Fruit fly (Drosophila melanogaster) whole organism, embryonic: Measurements from ENCODE around the gene pigs.

Source experiments
- Bgb ChIP-seq: fragments of 200-800 bp; sonication (Bioruptor generic); IDR thresholded peaks from 2 replicates; pipeline ENCODE4 v1.3.6; 2022; ENCODE audit warnings: missing biosample characterization, missing genetic modification characterization; ENCODE audit not compliant: partially characterized antibody
- CG11695 ChIP-seq: fragments of 200-800 bp; sonication (Bioruptor generic); IDR thresholded peaks from 3 replicates; pipeline ENCODE4 v1.3.6; 2022; ENCODE audit warnings: missing biosample characterization, missing genetic modification characterization
- CG12744 ChIP-seq: fragments of 200-800 bp; sonication (Bioruptor generic); optimal IDR thresholded peaks from 2 replicates; lab custom pipeline; 2016; ENCODE audit warnings: missing biosample characterization, missing genetic modification characterization
- CG12769 ChIP-seq: fragments of 200-800 bp; sonication (Bioruptor generic); optimal IDR thresholded peaks from 2 replicates; lab custom pipeline; 2019; ENCODE audit warnings: missing biosample characterization, mild to moderate bottlenecking, missing genetic modification characterization, moderate library complexity
- CG13123 ChIP-seq: fragments of 200-800 bp; sonication (Bioruptor generic); optimal IDR thresholded peaks from 2 replicates; lab custom pipeline; 2016; ENCODE audit warnings: missing biosample characterization, missing genetic modification characterization
- CG14441 ChIP-seq: fragments of 200-800 bp; sonication (Bioruptor generic); IDR thresholded peaks from 2 replicates; pipeline ENCODE4 v1.3.6; 2022; ENCODE audit warnings: missing biosample characterization, missing genetic modification characterization
- CG17359 ChIP-seq: fragments of 200-800 bp; sonication (Bioruptor generic); optimal IDR thresholded peaks from 3 replicates; lab custom pipeline; 2018; ENCODE audit warnings: missing biosample characterization, mild to moderate bottlenecking, missing genetic modification characterization, moderate library complexity
- CG30020 ChIP-seq: fragments of 200-800 bp; optimal IDR thresholded peaks from 2 replicates; lab custom pipeline; 2019; ENCODE audit warnings: missing biosample characterization, mild to moderate bottlenecking, missing genetic modification characterization, moderate library complexity
- CG34422 ChIP-seq: fragments of 200-800 bp; sonication (Bioruptor generic); IDR thresholded peaks from 3 replicates; pipeline ENCODE4 v1.3.6; 2022; ENCODE audit warnings: missing biosample characterization, missing genetic modification characterization
- CG3726 ChIP-seq: fragments of 200-800 bp; sonication (Bioruptor generic); IDR thresholded peaks from 3 replicates; pipeline ENCODE4, ENCODE4 v1.3.6; 2022; ENCODE audit warnings: missing biosample characterization, missing genetic modification characterization
- CG4820 ChIP-seq: fragments of 200-800 bp; sonication (Bioruptor generic); optimal IDR thresholded peaks from 3 replicates; lab custom pipeline; 2016; ENCODE audit warnings: missing biosample characterization, missing genetic modification characterization
- CG9797 ChIP-seq: fragments of 200-800 bp; sonication (Bioruptor generic); optimal IDR thresholded peaks from 3 replicates; lab custom pipeline; 2018; ENCODE audit warnings: missing biosample characterization, mild to moderate bottlenecking, missing genetic modification characterization
- H15 ChIP-seq: fragments of 200-800 bp; sonication (Bioruptor generic); IDR thresholded peaks from 3 replicates; pipeline ENCODE4 v1.3.6; 2022; ENCODE audit warnings: missing biosample characterization, missing genetic modification characterization
- Hr51 ChIP-seq, 2 experiments: fragments of 200-800 bp; sonication (Bioruptor generic); optimal IDR thresholded peaks; 2 replicates in 1 of 2; 3 replicates in 1 of 2; lab custom pipeline; 2016 to 2018; ENCODE audit warnings: missing biosample characterization in 2 of 2, missing genetic modification characterization in 2 of 2, mild to moderate bottlenecking in 1 of 2, moderate library complexity in 1 of 2
- Hr78 ChIP-seq, 2 experiments: fragments of 200-800 bp in 1 of 2; fragments of >200 bp in 1 of 2; sonication (Bioruptor generic) in 1 of 2; optimal IDR thresholded peaks; 2 replicates each; lab custom pipeline; 2017 to 2019; ENCODE audit warnings: missing biosample characterization in 2 of 2, missing genetic modification characterization in 2 of 2, mild to moderate bottlenecking in 1 of 2, moderate library complexity in 1 of 2
- Lpt ChIP-seq: fragments of >200 bp; optimal IDR thresholded peaks from 2 replicates; lab custom pipeline; 2018; ENCODE audit warnings: missing biosample characterization, missing genetic modification characterization
- Nf-YA ChIP-seq: fragments of 200-800 bp; sonication (Bioruptor generic); IDR thresholded peaks from 2 replicates; pipeline ENCODE4 v1.3.6; 2022; ENCODE audit warnings: missing biosample characterization, missing genetic modification characterization
- Pdp1 ChIP-seq, 2 experiments: fragments of 200-800 bp; sonication (Bioruptor generic); optimal IDR thresholded peaks; 3 replicates each; lab custom pipeline; 2016; ENCODE audit warnings: missing biosample characterization in 2 of 2, missing genetic modification characterization in 2 of 2, mild to moderate bottlenecking in 1 of 2, moderate library complexity in 1 of 2
- Trl ChIP-seq, 3 experiments: fragments of >200 bp in 2 of 3; fragments of 200-800 bp in 1 of 3; sonication (Bioruptor generic) in 1 of 3; optimal IDR thresholded peaks; 2 replicates in 1 of 3; 3 replicates in 2 of 3; lab custom pipeline; 2016 to 2017; ENCODE audit warnings: missing biosample characterization in 1 of 3, missing genetic modification characterization in 1 of 3
- ara ChIP-seq: fragments of 200-800 bp; sonication (Bioruptor generic); IDR thresholded peaks from 2 replicates; pipeline ENCODE4 v1.3.6; 2022; ENCODE audit warnings: missing biosample characterization, missing genetic modification characterization
- cg ChIP-seq: fragments of 200-800 bp; sonication (Bioruptor generic); optimal IDR thresholded peaks from 3 replicates; lab custom pipeline; 2019; ENCODE audit warnings: missing biosample characterization, mild to moderate bottlenecking, missing genetic modification characterization, moderate library complexity
- chinmo ChIP-seq: fragments of 200-800 bp; sonication (Bioruptor generic); IDR thresholded peaks from 4 replicates; pipeline ENCODE4 v1.3.6; 2022; ENCODE audit warnings: missing biosample characterization, missing genetic modification characterization; ENCODE audit not compliant: partially characterized antibody
- danr ChIP-seq: fragments of 200-800 bp; sonication (Bioruptor generic); IDR thresholded peaks from 2 replicates; pipeline ENCODE4 v1.3.6; 2022; ENCODE audit warnings: missing biosample characterization, missing genetic modification characterization
- dysf ChIP-seq: fragments of 200-800 bp; sonication (Bioruptor generic); IDR thresholded peaks from 3 replicates; pipeline ENCODE4 v1.3.6; 2022; ENCODE audit warnings: missing biosample characterization, missing genetic modification characterization
- ems ChIP-seq: fragments of 200-800 bp; sonication (Bioruptor generic); optimal IDR thresholded peaks from 3 replicates; lab custom pipeline; 2016; ENCODE audit warnings: missing biosample characterization, missing genetic modification characterization
- eve ChIP-seq, 2 experiments: fragments of >200 bp; optimal IDR thresholded peaks; 2 replicates each; lab custom pipeline; 2017; ENCODE audit warnings: missing biosample characterization in 2 of 2, missing genetic modification characterization in 2 of 2
- exex ChIP-seq: fragments of 200-800 bp; sonication (Bioruptor generic); optimal IDR thresholded peaks from 4 replicates; lab custom pipeline; 2018; ENCODE audit warnings: missing biosample characterization, mild to moderate bottlenecking, missing genetic modification characterization, moderate library complexity
- gcm ChIP-seq: fragments of 200-800 bp; sonication (Bioruptor generic); optimal IDR thresholded peaks from 2 replicates; lab custom pipeline; 2019; ENCODE audit warnings: missing biosample characterization, mild to moderate bottlenecking, missing genetic modification characterization, moderate library complexity
- grn ChIP-seq: fragments of 200-800 bp; sonication (Bioruptor generic); optimal IDR thresholded peaks from 3 replicates; lab custom pipeline; 2017; ENCODE audit warnings: missing biosample characterization, missing genetic modification characterization
- jigr1 ChIP-seq: fragments of 200-800 bp; sonication (Bioruptor generic); IDR thresholded peaks from 3 replicates; pipeline ENCODE4 v1.3.6; 2022; ENCODE audit warnings: missing biosample characterization, missing genetic modification characterization
- mirr ChIP-seq: fragments of 200-800 bp; sonication (Bioruptor generic); optimal IDR thresholded peaks from 3 replicates; lab custom pipeline; 2018; ENCODE audit warnings: missing biosample characterization, mild to moderate bottlenecking, missing genetic modification characterization
- nerfin-1 ChIP-seq: fragments of 200-800 bp; sonication (Bioruptor generic); optimal IDR thresholded peaks from 3 replicates; lab custom pipeline; 2019; ENCODE audit warnings: missing biosample characterization, mild to moderate bottlenecking, missing genetic modification characterization, moderate library complexity
- nerfin-2 ChIP-seq: fragments of 200-800 bp; sonication (Bioruptor generic); IDR thresholded peaks from 2 replicates; pipeline ENCODE4 v1.3.6; 2022; ENCODE audit warnings: missing biosample characterization, missing genetic modification characterization; ENCODE audit not compliant: partially characterized antibody
- nom ChIP-seq: fragments of 200-800 bp; sonication (Bioruptor generic); optimal IDR thresholded peaks from 2 replicates; lab custom pipeline; 2017; ENCODE audit warnings: missing biosample characterization, missing genetic modification characterization, mild to moderate bottlenecking, moderate library complexity, missing genetic modification reagents
- peb ChIP-seq: fragments of 200-800 bp; sonication (Bioruptor generic); IDR thresholded peaks from 2 replicates; pipeline ENCODE4 v1.3.6; 2022; ENCODE audit warnings: missing biosample characterization, missing genetic modification characterization
- sd ChIP-seq: fragments of 200-800 bp; sonication (Bioruptor generic); optimal IDR thresholded peaks from 3 replicates; lab custom pipeline; 2018; ENCODE audit warnings: missing biosample characterization, mild to moderate bottlenecking, missing genetic modification characterization, moderate library complexity
- sens ChIP-seq: fragments of 200-800 bp; sonication (Bioruptor generic); peaks from one replicate; lab custom pipeline; 2016; ENCODE audit warnings: missing biosample characterization, missing genetic modification characterization
- sug ChIP-seq: fragments of 200-800 bp; optimal IDR thresholded peaks from 2 replicates; lab custom pipeline; 2019; ENCODE audit warnings: missing biosample characterization, mild to moderate bottlenecking, missing genetic modification characterization, moderate library complexity
- tup ChIP-seq: fragments of 200-800 bp; sonication (Bioruptor generic); optimal IDR thresholded peaks from 2 replicates; lab custom pipeline; 2016; ENCODE audit warnings: missing biosample characterization, mild to moderate bottlenecking, missing genetic modification characterization, moderate library complexity
- unpg ChIP-seq: fragments of 200-800 bp; sonication (Bioruptor generic); optimal IDR thresholded peaks from 3 replicates; lab custom pipeline; 2018; ENCODE audit warnings: missing biosample characterization, mild to moderate bottlenecking, missing genetic modification characterization, moderate library complexity

pigs gene

DNA sequence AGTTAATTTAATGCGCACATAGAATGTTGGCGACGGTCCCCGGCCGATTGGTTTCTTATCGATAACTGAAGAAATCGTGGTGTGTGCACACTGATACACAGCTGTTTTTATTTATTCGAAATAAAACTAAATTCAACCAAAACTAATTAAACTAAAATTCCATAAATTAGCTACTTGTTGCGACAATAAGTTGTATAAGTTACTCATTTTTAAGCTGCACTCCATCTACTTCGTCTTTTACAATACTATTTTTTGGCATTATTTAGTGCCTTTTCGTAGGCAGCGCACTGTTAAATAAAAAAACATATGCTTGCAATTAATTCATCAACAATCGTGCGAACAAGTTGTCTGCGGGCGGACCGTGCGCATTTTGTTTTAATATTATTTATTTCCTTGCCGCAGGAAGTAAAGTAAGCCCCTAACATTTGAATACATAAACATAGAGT, 61.6 kb downstream of the pigs start, which contains the start of the genes CG3224 and Ctr1A (continued):
- TF ChIP-seq Trl (optimal IDR thresholded peaks at IDR 0.05; lab: Kevin White, UChicago) (no peak), Trl (GFP tag; optimal IDR thresholded peaks at IDR 0.05; lab: Kevin White, UChicago) (no peak), danr (GFP tag; lab: Robert Waterston, UW) (no peak), Hr51 (GFP tag; optimal IDR thresholded peaks at IDR 0.05; lab: Kevin White, UChicago) (peak in 1 of 2 experiments; percentile 17), ems (GFP tag; lab: Kevin White, UChicago) (no peak), nerfin-1 (tag; lab: Kevin White, UChicago) (no peak), Lpt (GFP tag; lab: Kevin White, UChicago) (no peak), CG3726 (GFP tag; lab: Robert Waterston, UW) (no peak), gcm (no peak), CG9797 (GFP tag; lab: Kevin White, UChicago) (peak; percentile 69), CG4820 (GFP tag; lab: Kevin White, UChicago) (no peak), CG11695 (GFP tag; lab: Robert Waterston, UW) (no peak), Bgb (GFP tag; lab: Robert Waterston, UW) (peak; percentile 33; the same call in 1 of the 2 replicates), unpg (GFP tag; lab: Kevin White, UChicago) (no peak), nerfin-2 (no peak), jigr1 (no peak)

DNA sequence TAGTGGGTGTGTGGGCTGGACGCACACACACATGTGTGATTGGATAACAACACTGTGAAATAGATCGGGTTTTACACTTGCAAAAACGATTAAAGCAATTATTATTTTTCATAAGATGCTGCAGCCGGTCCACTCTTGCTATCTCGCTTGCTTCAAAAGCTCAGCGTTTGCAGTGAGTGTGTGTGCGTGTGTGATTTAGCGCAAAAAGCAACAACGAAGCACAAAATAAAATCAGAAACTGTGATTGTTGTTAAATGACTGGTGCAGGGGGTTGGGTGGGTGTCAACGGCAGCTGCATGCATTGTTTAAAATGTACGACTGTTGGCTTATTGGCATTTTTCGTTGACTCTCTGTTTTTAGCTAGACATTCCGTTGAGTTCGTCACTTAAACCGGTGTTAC, 62.0 kb downstream of the pigs start:
- TF ChIP-seq cg (GFP tag; lab: Kevin White, UChicago) (peak; percentile 45), CG12769 (tag; lab: Kevin White, UChicago) (peak; percentile 17), sens (GFP tag; lab: Kevin White, UChicago) (peak; percentile 73), CG12744 (no peak), CG11695 (GFP tag; lab: Robert Waterston, UW) (no peak), CG17359 (tag; lab: Kevin White, UChicago) (peak; percentile 5), CG4820 (GFP tag; lab: Kevin White, UChicago) (no peak), ara (GFP tag; lab: Robert Waterston, UW) (no peak), CG34422 (GFP tag; lab: Robert Waterston, UW) (0 out of 3 replicates have a peak, but pooled peaks have one; percentile 9), Pdp1 (GFP tag; optimal IDR thresholded peaks at IDR 0.05; lab: Kevin White, UChicago) (peak in 1 of 2 experiments; percentile 51), dysf (GFP tag; lab: Robert Waterston, UW) (peak; percentile 16; the same call in 1 of the 3 replicates), nom (GFP tag; lab: Kevin White, UChicago) (peak; percentile 3), CG30020 (tag; lab: Kevin White, UChicago) (no peak), chinmo (0 out of 4 replicates have a peak, but pooled peaks have one; percentile 2), H15 (GFP tag; lab: Robert Waterston, UW) (0 out of 3 replicates have a peak, but pooled peaks have one; percentile 8), Nf-YA (0 out of 2 replicates have a peak, but pooled peaks have one; percentile 11), CG14441 (GFP tag; lab: Robert Waterston, UW) (peak; percentile 43; the same call in 1 of the 2 replicates)

DNA sequence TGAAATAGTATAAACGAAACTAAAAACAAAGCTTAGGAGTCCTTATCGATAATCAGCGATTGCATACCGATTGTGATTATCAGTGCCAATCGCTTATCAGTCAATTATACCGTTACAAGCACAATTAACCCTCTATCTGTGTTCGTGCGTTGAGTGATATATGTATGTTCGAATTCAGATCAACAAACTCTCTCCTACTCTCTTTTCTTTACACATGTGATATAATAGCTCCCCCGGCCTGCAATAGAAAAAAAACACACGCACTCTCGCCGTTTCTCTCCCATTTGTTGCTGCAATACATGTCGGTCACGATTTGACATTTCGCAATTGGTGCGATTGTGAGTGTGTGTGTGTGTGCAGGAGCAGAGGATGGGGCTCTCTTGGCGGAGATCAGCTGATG, 62.5 kb downstream of the pigs start:
- no peak for TF ChIP-seq CG13123 (GFP tag; lab: Kevin White, UChicago)
- TF ChIP-seq Hr78 (GFP tag; optimal IDR thresholded peaks at IDR 0.05; lab: Kevin White, UChicago), result no peak
- TF ChIP-seq exex (tag; lab: Kevin White, UChicago), result peak; percentile 89
- TF ChIP-seq eve (GFP tag; optimal IDR thresholded peaks at IDR 0.05; lab: Kevin White, UChicago), result peak in 1 of 2 experiments; percentile 29
- TF ChIP-seq cg (GFP tag; lab: Kevin White, UChicago), result peak; percentile 56
- TF ChIP-seq sd (tag; lab: Kevin White, UChicago), result peak; percentile 4
- peak in 1 of 2 experiments; percentile 24 for TF ChIP-seq Trl (optimal IDR thresholded peaks at IDR 0.05; lab: Kevin White, UChicago)
- TF ChIP-seq Trl (GFP tag; optimal IDR thresholded peaks at IDR 0.05; lab: Kevin White, UChicago), result no peak
- no peak for TF ChIP-seq peb (GFP tag; lab: Robert Waterston, UW)
- peak; percentile 87 for TF ChIP-seq grn
- TF ChIP-seq tup (GFP tag; lab: Kevin White, UChicago), result no peak
- peak in 1 of 2 experiments; percentile 92 for TF ChIP-seq Pdp1 (GFP tag; optimal IDR thresholded peaks at IDR 0.05; lab: Kevin White, UChicago)
- peak; percentile 10 for TF ChIP-seq mirr (GFP tag; lab: Kevin White, UChicago)
- TF ChIP-seq sug, result peak; percentile 54
